Fruit fly (Drosophila melanogaster) whole organism: Measurements from ENCODE around the gene CG46280.
A peak's percentile ranks its signal among the peaks of the same experiment; 100 is the strongest.

ENCODE experiments used
- CG8478 ChIP-seq: fragments of >200 bp; optimal IDR thresholded peaks from 2 replicates; lab custom pipeline; 2018; ENCODE audit warnings: inconsistent platforms
- EcR ChIP-seq, 2 experiments: fragments of >200 bp; optimal IDR thresholded peaks; 2 replicates each; lab custom pipeline; 2017; ENCODE audit warnings: missing biosample characterization in 2 of 2, missing genetic modification characterization in 2 of 2, missing genetic modification reagents in 2 of 2
- pan ChIP-seq: fragments of >200 bp; optimal IDR thresholded peaks from 2 replicates; lab custom pipeline; 2017
- psq ChIP-seq: fragments of >200 bp; optimal IDR thresholded peaks from 2 replicates; lab custom pipeline; 2017

DNA sequence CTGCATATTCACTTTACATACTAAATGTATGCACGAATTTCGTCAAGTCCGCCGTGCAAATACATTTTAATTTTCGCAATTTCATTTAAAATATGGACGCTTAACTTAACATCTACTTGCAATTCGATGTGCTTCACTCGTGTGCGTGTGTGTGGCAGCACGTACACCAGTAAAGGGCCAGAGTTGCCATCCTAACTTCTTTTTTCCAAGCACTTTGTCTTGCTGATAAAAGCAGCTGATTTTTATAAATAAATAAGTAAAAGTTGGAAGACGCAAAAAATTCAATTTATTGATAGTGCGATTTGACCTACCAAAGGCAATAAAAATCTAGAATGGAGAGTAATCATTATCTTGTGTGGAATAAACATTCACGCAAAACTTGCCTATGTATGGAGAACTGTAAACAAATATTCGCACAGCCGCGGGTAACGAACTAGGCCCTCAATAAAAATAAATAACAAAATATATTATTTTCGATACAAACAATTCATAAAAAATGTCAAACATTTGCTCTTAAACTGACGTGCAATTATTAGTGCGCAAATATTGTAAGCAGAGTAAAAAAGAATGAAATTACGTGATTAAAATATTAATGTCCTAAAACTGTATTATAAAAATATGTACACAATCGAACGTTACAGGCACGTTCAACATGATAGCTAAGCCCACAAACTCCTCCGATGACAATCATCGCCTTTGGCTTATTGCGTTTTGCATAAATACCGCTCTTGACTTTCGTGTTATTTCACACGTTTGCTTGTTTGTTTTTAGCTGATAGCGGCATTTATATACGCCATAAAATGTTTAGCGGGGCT lies 48.1 kb downstream of the CG46280 start:
- TF ChIP-seq CG8478 (peak; percentile 5), psq (lab: Kevin White, UChicago) (no peak), EcR (GFP tag; optimal IDR thresholded peaks at IDR 0.05; lab: Kevin White, UChicago) (no peak), pan (lab: Kevin White, UChicago) (no peak)
